Worm (Caenorhabditis elegans): Measurements from ENCODE around the gene srlf-13.

The srlf-13 gene

ce11 chrIV:10898160-10898559, 1.7 kb upstream of the srlf-13 start:
- no peak for TF ChIP-seq bed-3 (GFP tag; optimal IDR thresholded peaks at IDR 0.05)
- TF ChIP-seq nhr-237 (tag; optimal IDR thresholded peaks at IDR 0.05): no peak
- TF ChIP-seq lin-32 (GFP tag; optimal IDR thresholded peaks at IDR 0.05): no peak
- TF ChIP-seq hlh-1 (tag; optimal IDR thresholded peaks at IDR 0.05): no peak
- TF ChIP-seq pha-4 (tag; optimal IDR thresholded peaks at IDR 0.05): no peak
- no peak for TF ChIP-seq flh-1 (GFP tag; optimal IDR thresholded peaks at IDR 0.05)
- no peak for TF ChIP-seq ztf-11 (tag; optimal IDR thresholded peaks at IDR 0.05)
- no peak for TF ChIP-seq nhr-28 (tag; optimal IDR thresholded peaks at IDR 0.05)
- TF ChIP-seq unc-62 (GFP tag; optimal IDR thresholded peaks at IDR 0.05): no peak
- TF ChIP-seq drap-1 (GFP tag; optimal IDR thresholded peaks at IDR 0.05): no peak
- TF ChIP-seq nhr-12 (tag; optimal IDR thresholded peaks at IDR 0.05): no peak
- TF ChIP-seq lin-13 (tag; optimal IDR thresholded peaks at IDR 0.05): no peak
- no peak for TF ChIP-seq zip-8 (tag; optimal IDR thresholded peaks at IDR 0.05)
- no peak for TF ChIP-seq ham-2 (GFP tag; optimal IDR thresholded peaks at IDR 0.05)
- no peak for TF ChIP-seq sem-2 (GFP tag; optimal IDR thresholded peaks at IDR 0.05)
- no peak for TF ChIP-seq ces-1 (GFP tag; optimal IDR thresholded peaks at IDR 0.05)

ce11 chrIV:10894255-10894654, 2.2 kb downstream of the srlf-13 start, which contains the start of gene srlf-14:
Gene srlf-14, minus strand, starts transcription at chrIV:10894355.
- no peak for TF ChIP-seq nhr-237 (tag; optimal IDR thresholded peaks at IDR 0.05)
- TF ChIP-seq nhr-28 (tag; optimal IDR thresholded peaks at IDR 0.05): no peak
- TF ChIP-seq nhr-2 (tag; optimal IDR thresholded peaks at IDR 0.05): no peak
- TF ChIP-seq ham-2 (GFP tag; optimal IDR thresholded peaks at IDR 0.05): no peak
- TF ChIP-seq unc-120 (tag; optimal IDR thresholded peaks at IDR 0.05; ENCODE audit: poor library complexity, severe bottlenecking): no peak
- TF ChIP-seq cnd-1 (tag; optimal IDR thresholded peaks at IDR 0.05): no peak
- TF ChIP-seq ceh-43 (GFP tag; optimal IDR thresholded peaks at IDR 0.05): no peak
- no peak for TF ChIP-seq elt-3 (tag; optimal IDR thresholded peaks at IDR 0.05)

- TF ChIP-seq nhr-28 (tag; optimal IDR thresholded peaks at IDR 0.05): no peak
- no peak for TF ChIP-seq flh-1 (GFP tag; optimal IDR thresholded peaks at IDR 0.05)
- no peak for TF ChIP-seq elt-1 (tag; optimal IDR thresholded peaks at IDR 0.05; ENCODE audit: borderline replicate concordance, insufficient read depth)
- TF ChIP-seq nhr-237 (tag; optimal IDR thresholded peaks at IDR 0.05): no peak
- no peak for TF ChIP-seq tbx-8 (GFP tag; optimal IDR thresholded peaks at IDR 0.05)
These were observed 4.4 kb downstream of the srlf-13 start, which contains the start of gene srlf-12 for ce11 chrIV:10891993-10892392. Gene srlf-12, minus strand, starts transcription at chrIV:10892093.

- TF ChIP-seq bed-3 (GFP tag; optimal IDR thresholded peaks at IDR 0.05) (no peak), lin-32 (GFP tag; optimal IDR thresholded peaks at IDR 0.05) (no peak), cnd-1 (tag; optimal IDR thresholded peaks at IDR 0.05) (no peak), nhr-237 (tag; optimal IDR thresholded peaks at IDR 0.05) (no peak), nhr-12 (tag; optimal IDR thresholded peaks at IDR 0.05) (no peak), mab-5 (tag; optimal IDR thresholded peaks at IDR 0.05) (no peak), pha-4 (tag; optimal IDR thresholded peaks at IDR 0.05) (no peak), mep-1 (tag; optimal IDR thresholded peaks at IDR 0.05) (no peak), tbx-8 (GFP tag; optimal IDR thresholded peaks at IDR 0.05) (no peak), snpc-4 (tag; optimal IDR thresholded peaks at IDR 0.05) (no peak), sem-2 (GFP tag; optimal IDR thresholded peaks at IDR 0.05) (no peak), ztf-11 (tag; optimal IDR thresholded peaks at IDR 0.05) (no peak), sptf-1 (tag; optimal IDR thresholded peaks at IDR 0.05) (no peak), nhr-2 (tag; optimal IDR thresholded peaks at IDR 0.05) (no peak), ham-2 (GFP tag; optimal IDR thresholded peaks at IDR 0.05) (no peak), blmp-1 (tag; optimal IDR thresholded peaks at IDR 0.05) (no peak), unc-39 (tag; optimal IDR thresholded peaks at IDR 0.05) (no peak), ceh-43 (GFP tag; optimal IDR thresholded peaks at IDR 0.05) (no peak)
These were observed 6.5 kb downstream of the srlf-13 start, which contains the start of gene F13E9.15 for ce11 chrIV:10889820-10890462. Gene F13E9.15, minus strand, starts transcription at chrIV:10889870.

- TF ChIP-seq mep-1 (tag; optimal IDR thresholded peaks at IDR 0.05): no peak
- no peak for TF ChIP-seq nhr-2 (tag; optimal IDR thresholded peaks at IDR 0.05)
- TF ChIP-seq lin-13 (tag; optimal IDR thresholded peaks at IDR 0.05): no peak
- TF ChIP-seq mls-2 (tag; optimal IDR thresholded peaks at IDR 0.05): no peak
- TF ChIP-seq unc-120 (tag; optimal IDR thresholded peaks at IDR 0.05; ENCODE audit: poor library complexity, severe bottlenecking): no peak
- no peak for TF ChIP-seq sem-2 (GFP tag; optimal IDR thresholded peaks at IDR 0.05)
- TF ChIP-seq mab-5 (tag; optimal IDR thresholded peaks at IDR 0.05): no peak
- TF ChIP-seq bed-3 (GFP tag; optimal IDR thresholded peaks at IDR 0.05): no peak
- no peak for TF ChIP-seq blmp-1 (tag; optimal IDR thresholded peaks at IDR 0.05)
- TF ChIP-seq tbx-8 (GFP tag; optimal IDR thresholded peaks at IDR 0.05): no peak
- TF ChIP-seq ceh-39 (tag; optimal IDR thresholded peaks at IDR 0.05): no peak
- no peak for TF ChIP-seq hlh-1 (tag; optimal IDR thresholded peaks at IDR 0.05)
- no peak for TF ChIP-seq sptf-1 (tag; optimal IDR thresholded peaks at IDR 0.05)
- no peak for TF ChIP-seq ztf-11 (tag; optimal IDR thresholded peaks at IDR 0.05)
- no peak for TF ChIP-seq nhr-237 (tag; optimal IDR thresholded peaks at IDR 0.05)
- TF ChIP-seq flh-1 (GFP tag; optimal IDR thresholded peaks at IDR 0.05): no peak
- TF ChIP-seq ham-2 (GFP tag; optimal IDR thresholded peaks at IDR 0.05): no peak
- TF ChIP-seq elt-1 (tag; optimal IDR thresholded peaks at IDR 0.05; ENCODE audit: borderline replicate concordance, insufficient read depth): no peak
- no peak for TF ChIP-seq unc-39 (tag; optimal IDR thresholded peaks at IDR 0.05)
These were observed 9.1 kb downstream of the srlf-13 start, which contains the start of gene F13E9.16 for ce11 chrIV:10887285-10887684. Gene F13E9.16, minus strand, starts transcription at chrIV:10887385.
